Worm (Caenorhabditis elegans): Measurements from ENCODE around the gene hyls-1.

The hyls-1 gene

ce11 chrV:7230847-7231246 lies 6.3 kb upstream of the hyls-1 start, which contains the start of the genes gei-6 and krr-1 (continued):
- TF ChIP-seq nhr-25 (tag; optimal IDR thresholded peaks at IDR 0.05) (no peak), ztf-4 (tag; optimal IDR thresholded peaks at IDR 0.05) (no peak), nhr-129 (tag; optimal IDR thresholded peaks at IDR 0.05) (peak; percentile 16)

DNA sequence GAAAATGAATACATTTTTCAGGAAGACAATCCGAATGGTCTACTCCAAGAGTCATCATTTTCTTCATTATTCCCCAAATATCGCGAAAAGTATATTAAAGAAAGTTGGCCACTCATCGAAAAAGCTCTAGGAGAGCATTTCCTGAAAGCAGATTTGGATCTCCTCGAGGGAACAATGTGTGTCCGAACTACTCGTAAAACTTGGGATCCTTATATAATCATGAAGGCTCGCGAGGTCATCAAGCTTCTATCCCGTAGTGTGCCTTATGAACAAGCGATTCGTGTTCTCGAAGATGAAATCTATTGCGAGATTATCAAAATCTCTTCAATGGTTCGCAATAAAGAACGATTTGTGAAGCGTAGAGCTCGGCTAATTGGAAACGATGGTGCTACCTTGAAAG lies 5.7 kb upstream of the hyls-1 start:
- TF ChIP-seq mab-5 (tag; optimal IDR thresholded peaks at IDR 0.05) (no peak), F13H6.1 (tag; optimal IDR thresholded peaks at IDR 0.05) (no peak), sma-9 (GFP tag; optimal IDR thresholded peaks at IDR 0.05) (no peak), sma-9 (tag; optimal IDR thresholded peaks at IDR 0.05) (no peak), ama-1 (optimal IDR thresholded peaks at IDR 0.05) (no peak), sem-4 (tag; optimal IDR thresholded peaks at IDR 0.05) (no peak), C34F6.9 (tag; optimal IDR thresholded peaks at IDR 0.05) (no peak)

- no peak for TF ChIP-seq fos-1 (tag; optimal IDR thresholded peaks at IDR 0.05)
- no peak for TF ChIP-seq nhr-11 (tag; optimal IDR thresholded peaks at IDR 0.05)
- TF ChIP-seq elt-3 (tag; optimal IDR thresholded peaks at IDR 0.05) = no peak
- TF ChIP-seq aly-2 (tag; optimal IDR thresholded peaks at IDR 0.05) = no peak
- no peak for TF ChIP-seq nhr-77 (tag; optimal IDR thresholded peaks at IDR 0.05)
- TF ChIP-seq sma-3 (GFP tag; optimal IDR thresholded peaks at IDR 0.05) = no peak
- TF ChIP-seq lin-11 (tag; optimal IDR thresholded peaks at IDR 0.05) = no peak
- no peak for TF ChIP-seq nhr-10 (tag; optimal IDR thresholded peaks at IDR 0.05)
- no peak for TF ChIP-seq unc-39 (tag; optimal IDR thresholded peaks at IDR 0.05)
- no peak for TF ChIP-seq ceh-82 (tag; optimal IDR thresholded peaks at IDR 0.05)
- no peak for TF ChIP-seq nhr-21 (tag; optimal IDR thresholded peaks at IDR 0.05)
- no peak for TF ChIP-seq Y55F3AM.14 (GFP tag; optimal IDR thresholded peaks at IDR 0.05)
These were observed 2.5 kb upstream of the hyls-1 start, which contains the start of gene C05C8.5 for ce11 chrV:7234726-7235125. Gene C05C8.5 (minus strand): TSS chrV:7234826.

ce11 chrV:7236694-7237093 lies 487 bp upstream of the hyls-1 start:
- TF ChIP-seq F13H6.1 (tag; optimal IDR thresholded peaks at IDR 0.05) (no peak), lin-39 (tag; optimal IDR thresholded peaks at IDR 0.05) (no peak), mbf-1 (tag; optimal IDR thresholded peaks at IDR 0.05) (no peak), peb-1 (tag; optimal IDR thresholded peaks at IDR 0.05) (no peak), nhr-10 (tag; optimal IDR thresholded peaks at IDR 0.05) (no peak), ceh-82 (tag; optimal IDR thresholded peaks at IDR 0.05) (no peak), unc-55 (GFP tag; optimal IDR thresholded peaks at IDR 0.05) (no peak), lin-11 (tag; optimal IDR thresholded peaks at IDR 0.05) (no peak), dmd-4 (tag; optimal IDR thresholded peaks at IDR 0.05) (no peak), ztf-1 (GFP tag; conservative IDR thresholded peaks at IDR 0.05) (no peak), elt-3 (tag; optimal IDR thresholded peaks at IDR 0.05) (no peak), crh-2 (tag; optimal IDR thresholded peaks at IDR 0.05) (no peak), sem-4 (tag; optimal IDR thresholded peaks at IDR 0.05) (no peak), sma-3 (GFP tag; optimal IDR thresholded peaks at IDR 0.05) (no peak), Y55F3AM.14 (GFP tag; optimal IDR thresholded peaks at IDR 0.05) (no peak), nhr-12 (tag; optimal IDR thresholded peaks at IDR 0.05) (no peak), aly-2 (tag; optimal IDR thresholded peaks at IDR 0.05) (no peak), skn-1 (tag; optimal IDR thresholded peaks at IDR 0.05) (no peak), ceh-16 (tag; optimal IDR thresholded peaks at IDR 0.05) (no peak), nhr-11 (tag; optimal IDR thresholded peaks at IDR 0.05) (no peak)

- TF ChIP-seq egl-27 (tag; optimal IDR thresholded peaks at IDR 0.05) = no peak
- TF ChIP-seq nhr-129 (tag; optimal IDR thresholded peaks at IDR 0.05) = no peak
- TF ChIP-seq aly-2 (tag; optimal IDR thresholded peaks at IDR 0.05) = no peak
- no peak for TF ChIP-seq sem-4 (tag; optimal IDR thresholded peaks at IDR 0.05)
- no peak for TF ChIP-seq mab-5 (tag; optimal IDR thresholded peaks at IDR 0.05)
- no peak for TF ChIP-seq unc-55 (GFP tag; optimal IDR thresholded peaks at IDR 0.05)
- TF ChIP-seq ZK546.5 (tag; optimal IDR thresholded peaks at IDR 0.05) = no peak
- TF ChIP-seq Y55F3AM.14 (GFP tag; optimal IDR thresholded peaks at IDR 0.05) = no peak
- TF ChIP-seq nhr-237 (tag; optimal IDR thresholded peaks at IDR 0.05) = no peak
- TF ChIP-seq F13H6.1 (tag; optimal IDR thresholded peaks at IDR 0.05) = no peak
- TF ChIP-seq fos-1 (tag; optimal IDR thresholded peaks at IDR 0.05) = no peak
- TF ChIP-seq nhr-77 (tag; optimal IDR thresholded peaks at IDR 0.05) = no peak
- no peak for TF ChIP-seq gmeb-1 (tag; optimal IDR thresholded peaks at IDR 0.05)
- no peak for TF ChIP-seq snpc-4 (tag; optimal IDR thresholded peaks at IDR 0.05)
- TF ChIP-seq nhr-21 (tag; optimal IDR thresholded peaks at IDR 0.05) = no peak
- no peak for TF ChIP-seq nhr-23 (tag; optimal IDR thresholded peaks at IDR 0.05)
- TF ChIP-seq mbf-1 (tag; optimal IDR thresholded peaks at IDR 0.05) = no peak
These were observed 268 bp upstream of the hyls-1 start, which contains the start of gene hpo-9 for ce11 chrV:7237094-7237132. Gene hpo-9 (minus strand): TSS chrV:7237130.
